Worm (Caenorhabditis elegans) whole organism, mixed stage, embryonic: ENCODE results near the gene pgp-6.

Experiments used
- M03D4.4 ChIP-seq: sonication (generic microtip); optimal IDR thresholded peaks from 2 replicates; lab custom pipeline; 2017; ENCODE audit warnings: mild to moderate bottlenecking, missing genetic modification characterization, missing compliant biosample characterization
- bed-3 ChIP-seq: fragments of 200-800 bp; sonication (Bioruptor generic); optimal IDR thresholded peaks from 3 replicates; lab custom pipeline; 2018; ENCODE audit warnings: mild to moderate bottlenecking, missing genetic modification characterization, moderate library complexity, missing compliant biosample characterization
- blmp-1 ChIP-seq: fragments of 150-350 bp; optimal IDR thresholded peaks from 2 replicates; lab custom pipeline; 2014; ENCODE audit warnings: missing biosample characterization, missing genetic modification characterization
- ceh-39 ChIP-seq: fragments of 150-350 bp; optimal IDR thresholded peaks from 2 replicates; lab custom pipeline; 2014; ENCODE audit warnings: missing biosample characterization, missing genetic modification characterization
- ceh-43 ChIP-seq: fragments of 200-800 bp; sonication (Bioruptor generic); optimal IDR thresholded peaks from 2 replicates; lab custom pipeline; 2018; ENCODE audit warnings: mild to moderate bottlenecking, missing genetic modification characterization, moderate library complexity, missing compliant biosample characterization
- ces-1 ChIP-seq: fragments of 150-350 bp; optimal IDR thresholded peaks from 2 replicates; lab custom pipeline; 2014; ENCODE audit warnings: missing biosample characterization, missing genetic modification reagents, missing genetic modification characterization
- cnd-1 ChIP-seq: fragments of 200-800 bp; sonication (Bioruptor generic); optimal IDR thresholded peaks from 2 replicates; lab custom pipeline; 2018; ENCODE audit warnings: mild to moderate bottlenecking, missing genetic modification characterization, missing compliant biosample characterization
- drap-1 ChIP-seq: fragments of 200-800 bp; sonication (Bioruptor generic); optimal IDR thresholded peaks from 3 replicates; lab custom pipeline; 2018; ENCODE audit warnings: mild to moderate bottlenecking, missing genetic modification characterization, missing compliant biosample characterization
- elt-1 ChIP-seq: sonication (generic microtip); optimal IDR thresholded peaks from 2 replicates; lab custom pipeline; 2017; ENCODE audit warnings: missing genetic modification characterization, mild to moderate bottlenecking, missing compliant biosample characterization, antibody characterized with exemption, moderate library complexity, borderline replicate concordance; ENCODE audit not compliant: insufficient read depth
- elt-3 ChIP-seq: fragments of 150-350 bp; optimal IDR thresholded peaks from 2 replicates; lab custom pipeline; 2014; ENCODE audit warnings: missing biosample characterization, missing genetic modification characterization
- flh-1 ChIP-seq: fragments of 200-800 bp; sonication (Bioruptor generic); optimal IDR thresholded peaks from 2 replicates; lab custom pipeline; 2018; ENCODE audit warnings: mild to moderate bottlenecking, missing genetic modification characterization, moderate library complexity, missing compliant biosample characterization
- ham-2 ChIP-seq: fragments of 200-800 bp; sonication (Bioruptor generic); optimal IDR thresholded peaks from 2 replicates; lab custom pipeline; 2018; ENCODE audit warnings: mild to moderate bottlenecking, missing genetic modification characterization, missing compliant biosample characterization
- hlh-1 ChIP-seq: fragments of 150-350 bp; optimal IDR thresholded peaks from 2 replicates; lab custom pipeline; 2014; ENCODE audit warnings: missing biosample characterization, missing genetic modification reagents, missing genetic modification characterization
- lin-13 ChIP-seq: fragments of 150-350 bp; optimal IDR thresholded peaks from 2 replicates; lab custom pipeline; 2014; ENCODE audit warnings: missing biosample characterization, missing genetic modification characterization
- lin-32 ChIP-seq: fragments of 200-800 bp; sonication (Bioruptor generic); optimal IDR thresholded peaks from 2 replicates; lab custom pipeline; 2018; ENCODE audit warnings: mild to moderate bottlenecking, missing genetic modification characterization, missing compliant biosample characterization
- lsy-2 ChIP-seq: fragments of 150-350 bp; optimal IDR thresholded peaks from 2 replicates; lab custom pipeline; 2014; ENCODE audit warnings: missing biosample characterization, missing genetic modification characterization
- mab-5 ChIP-seq: fragments of 150-350 bp; optimal IDR thresholded peaks from 2 replicates; lab custom pipeline; 2014; ENCODE audit warnings: missing biosample characterization, missing genetic modification characterization
- mep-1 ChIP-seq: fragments of 150-350 bp; optimal IDR thresholded peaks from 2 replicates; lab custom pipeline; 2017; ENCODE audit warnings: missing biosample characterization, missing genetic modification reagents, missing genetic modification characterization, inconsistent platforms
- mls-2 ChIP-seq: sonication (generic microtip); optimal IDR thresholded peaks from 2 replicates; lab custom pipeline; 2016; ENCODE audit warnings: mild to moderate bottlenecking, missing genetic modification characterization, moderate library complexity, missing compliant biosample characterization
- nhr-12 ChIP-seq: fragments of 150-350 bp; optimal IDR thresholded peaks from 2 replicates; lab custom pipeline; 2014; ENCODE audit warnings: missing biosample characterization, missing genetic modification characterization
- nhr-2 ChIP-seq: fragments of 150-350 bp; optimal IDR thresholded peaks from 2 replicates; lab custom pipeline; 2014; ENCODE audit warnings: missing biosample characterization, missing genetic modification characterization
- nhr-237 ChIP-seq: fragments of 150-350 bp; optimal IDR thresholded peaks from 2 replicates; lab custom pipeline; 2014; ENCODE audit warnings: missing biosample characterization, missing genetic modification characterization
- nhr-28 ChIP-seq: fragments of 150-350 bp; optimal IDR thresholded peaks from 2 replicates; lab custom pipeline; 2014; ENCODE audit warnings: missing biosample characterization, missing genetic modification characterization
- nhr-76 ChIP-seq: sonication (generic microtip); optimal IDR thresholded peaks from 2 replicates; lab custom pipeline; 2017; ENCODE audit warnings: missing biosample characterization, missing genetic modification characterization
- sem-2 ChIP-seq: fragments of 200-800 bp; sonication (Bioruptor generic); optimal IDR thresholded peaks from 2 replicates; lab custom pipeline; 2018; ENCODE audit warnings: mild to moderate bottlenecking, missing genetic modification characterization, missing compliant biosample characterization
- snpc-4 ChIP-seq: fragments of 150-350 bp; optimal IDR thresholded peaks from 2 replicates; lab custom pipeline; 2014; ENCODE audit warnings: missing biosample characterization, missing genetic modification characterization
- sptf-1 ChIP-seq: sonication (generic microtip); optimal IDR thresholded peaks from 2 replicates; lab custom pipeline; 2017; ENCODE audit warnings: mild to moderate bottlenecking, missing genetic modification characterization, moderate library complexity, missing compliant biosample characterization
- tbx-8 ChIP-seq: fragments of 200-800 bp; sonication (Bioruptor generic); optimal IDR thresholded peaks from 2 replicates; lab custom pipeline; 2018; ENCODE audit warnings: mild to moderate bottlenecking, missing genetic modification characterization, moderate library complexity, missing compliant biosample characterization
- unc-120 ChIP-seq: sonication (generic microtip); optimal IDR thresholded peaks from 2 replicates; lab custom pipeline; 2017; ENCODE audit warnings: missing genetic modification characterization, missing compliant biosample characterization; ENCODE audit not compliant: poor library complexity, severe bottlenecking
- unc-39 ChIP-seq: fragments of 150-350 bp; optimal IDR thresholded peaks from 2 replicates; lab custom pipeline; 2014; ENCODE audit warnings: missing biosample characterization, missing genetic modification characterization
- zip-8 ChIP-seq: fragments of 150-350 bp; optimal IDR thresholded peaks from 2 replicates; lab custom pipeline; 2014; ENCODE audit warnings: missing biosample characterization, missing genetic modification characterization
- ztf-11 ChIP-seq: fragments of 150-350 bp; optimal IDR thresholded peaks from 2 replicates; lab custom pipeline; 2014; ENCODE audit warnings: missing biosample characterization, missing genetic modification characterization

The pgp-6 gene

DNA sequence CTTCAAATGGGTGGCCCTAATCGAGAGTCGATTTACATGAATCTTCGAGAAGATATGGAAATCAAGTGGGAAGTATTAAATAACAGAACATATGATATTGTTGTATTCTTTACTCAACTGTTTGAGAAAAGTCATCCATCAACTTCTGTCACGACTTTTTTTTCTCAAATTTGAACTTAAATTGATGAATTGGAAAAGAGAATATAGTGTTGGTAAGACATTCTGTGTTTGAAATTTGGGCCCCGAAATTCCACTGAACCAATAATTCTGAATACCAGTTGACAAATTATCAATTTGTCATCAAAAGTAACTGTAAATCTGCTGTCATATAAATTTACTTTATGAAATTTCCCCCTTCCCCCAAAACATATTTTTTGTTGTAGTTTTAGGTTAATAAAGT lies 30.3 kb downstream of the pgp-6 start:
- no peak for TF ChIP-seq drap-1
- no peak for TF ChIP-seq lin-13 (tag; lab: Kevin White, UChicago)

DNA sequence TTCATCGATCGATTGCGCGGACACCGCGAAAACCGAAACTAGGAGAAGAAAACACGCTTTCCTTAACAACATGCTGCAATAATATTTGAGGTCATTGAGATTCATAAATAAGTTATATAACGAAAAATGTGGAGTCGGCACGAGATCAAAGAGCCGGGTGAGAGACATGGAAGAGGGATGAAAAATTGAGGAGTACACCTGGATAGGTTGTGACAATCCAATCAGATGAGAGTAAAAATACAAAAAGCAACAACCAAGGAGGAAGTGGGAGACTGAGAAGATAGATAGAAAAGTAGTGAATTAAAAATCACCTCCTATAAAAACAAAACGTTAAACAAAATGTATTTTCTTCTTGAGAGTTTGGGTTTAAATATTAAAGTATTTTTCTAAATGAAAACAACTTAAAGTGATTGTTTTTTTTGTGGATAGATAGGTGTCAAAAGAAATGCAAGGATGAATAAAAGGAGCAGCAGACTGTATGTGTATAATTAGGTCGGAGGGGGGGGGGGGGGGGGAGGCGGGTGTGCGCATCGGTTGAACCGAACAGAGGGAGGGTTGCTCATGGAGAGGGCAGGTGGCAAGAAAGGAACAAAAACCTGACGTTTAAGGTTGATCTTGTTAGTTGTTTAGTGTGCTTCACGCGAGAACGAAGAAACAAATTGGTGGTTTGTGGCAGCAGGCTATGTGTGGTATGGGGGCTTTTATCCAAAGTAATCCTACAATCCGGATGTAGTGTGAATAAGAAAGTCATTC lies 32.4 kb downstream of the pgp-6 start, which contains the start of gene C05A9.2:
Gene C05A9.2 (minus strand): TSS at position 73 of the 753 bp plus-strand sequence.
- TF ChIP-seq snpc-4 (tag; lab: Kevin White, UChicago) (no peak), M03D4.4 (tag; lab: Kevin White, UChicago) (no peak), sptf-1 (tag; lab: Kevin White, UChicago) (peak; percentile 50), bed-3 (GFP tag; lab: Kevin White, UChicago) (no peak), flh-1 (GFP tag; lab: Kevin White, UChicago) (no peak), mep-1 (tag; lab: Kevin White, UChicago) (no peak), ceh-43 (GFP tag; lab: Kevin White, UChicago) (peak; percentile 9), elt-1 (tag; lab: Kevin White, UChicago) (no peak), nhr-28 (tag; lab: Kevin White, UChicago) (no peak), lin-32 (no peak), elt-3 (no peak), nhr-12 (tag; lab: Kevin White, UChicago) (no peak), zip-8 (tag; lab: Kevin White, UChicago) (no peak), ham-2 (no peak), nhr-76 (tag; lab: Kevin White, UChicago) (no peak), blmp-1 (tag; lab: Kevin White, UChicago) (no peak), unc-120 (tag; lab: Kevin White, UChicago) (no peak), cnd-1 (tag; lab: Kevin White, UChicago) (peak; percentile 52), ceh-39 (tag; lab: Kevin White, UChicago) (no peak), mls-2 (tag; lab: Kevin White, UChicago) (peak; percentile 8), mab-5 (tag; lab: Kevin White, UChicago) (no peak), nhr-237 (no peak)

DNA sequence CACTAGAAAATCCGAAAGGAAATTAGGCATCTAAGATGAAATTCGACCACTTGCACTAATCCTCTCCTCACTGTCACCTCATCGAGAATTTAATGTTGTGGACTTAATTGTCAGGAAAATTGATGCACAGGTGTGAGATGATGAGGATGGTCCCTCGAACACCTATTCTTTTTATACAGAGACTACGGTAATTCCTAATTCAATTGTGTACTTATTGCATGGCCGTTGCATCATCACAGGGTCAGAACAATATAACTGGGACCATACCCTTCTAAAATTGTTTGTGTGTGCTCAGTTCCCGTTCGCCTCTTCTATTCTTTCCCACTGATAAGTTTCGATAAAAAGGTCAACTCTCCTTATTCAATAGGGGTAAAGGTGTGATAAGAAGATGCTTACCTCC lies 33.1 kb downstream of the pgp-6 start:
- no peak for TF ChIP-seq mep-1 (tag; lab: Kevin White, UChicago)
- peak; percentile 34 for TF ChIP-seq lsy-2 (tag; lab: Kevin White, UChicago)
- no peak for TF ChIP-seq ham-2
- no peak for TF ChIP-seq M03D4.4 (tag; lab: Kevin White, UChicago)
- TF ChIP-seq ztf-11: no peak
- TF ChIP-seq cnd-1 (tag; lab: Kevin White, UChicago): no peak
- TF ChIP-seq mab-5 (tag; lab: Kevin White, UChicago): no peak
- TF ChIP-seq zip-8 (tag; lab: Kevin White, UChicago): peak; percentile 79
- no peak for TF ChIP-seq flh-1 (GFP tag; lab: Kevin White, UChicago)
- TF ChIP-seq nhr-12 (tag; lab: Kevin White, UChicago): no peak
- TF ChIP-seq tbx-8: no peak
- TF ChIP-seq unc-39: no peak
- peak; percentile 92 for TF ChIP-seq nhr-2 (tag; lab: Kevin White, UChicago)
- no peak for TF ChIP-seq lin-32
- no peak for TF ChIP-seq elt-3
- TF ChIP-seq drap-1: no peak
- TF ChIP-seq hlh-1 (tag; lab: Kevin White, UChicago): no peak
- TF ChIP-seq, all 35 proteins: peak for 3

DNA sequence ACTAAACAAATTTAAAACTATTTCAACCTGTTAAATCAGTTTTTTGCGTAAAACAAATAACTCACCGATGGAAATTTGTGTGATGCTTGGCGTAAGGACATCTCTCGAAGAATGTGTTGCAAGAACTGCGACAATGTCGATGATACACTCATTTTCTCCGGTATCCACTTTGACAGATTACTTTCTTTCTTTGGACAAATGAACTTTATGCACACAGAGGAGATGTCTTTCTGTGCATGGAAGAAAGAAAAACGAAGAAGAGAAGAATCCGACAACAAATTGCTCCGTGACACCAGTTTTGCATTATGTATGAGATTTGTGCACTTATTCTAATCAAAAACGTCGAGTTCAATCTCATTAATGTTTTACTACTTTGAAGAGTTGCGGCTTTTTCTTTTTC lies 38.7 kb downstream of the pgp-6 start, which contains the start of gene plc-1:
Gene plc-1 (minus strand): TSS at position 101 of the 400 bp plus-strand sequence.
- TF ChIP-seq hlh-1 (tag; lab: Kevin White, UChicago) (no peak), ces-1 (GFP tag; lab: Kevin White, UChicago) (peak; percentile 1)

DNA sequence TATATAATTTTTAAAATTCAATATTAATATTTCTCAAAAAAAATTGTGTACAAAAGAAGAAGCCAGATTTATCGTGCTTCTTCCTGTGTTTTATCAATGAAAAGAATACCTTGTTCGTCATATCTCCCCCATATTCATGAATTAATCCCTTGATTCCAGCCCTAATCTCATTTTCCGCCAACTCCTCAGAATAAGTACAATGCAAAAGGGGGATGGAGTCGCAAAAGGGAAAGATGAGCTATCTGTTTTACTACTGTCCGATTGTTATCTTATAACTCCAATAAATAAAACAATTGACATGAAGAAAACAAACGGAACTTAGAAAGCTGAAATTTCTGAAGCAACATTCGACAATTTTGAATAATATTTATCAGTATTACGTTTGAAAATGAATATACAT lies 39.6 kb downstream of the pgp-6 start:
- TF ChIP-seq drap-1 (no peak), sem-2 (GFP tag; lab: Kevin White, UChicago) (no peak), nhr-12 (tag; lab: Kevin White, UChicago) (no peak), lsy-2 (tag; lab: Kevin White, UChicago) (no peak), ztf-11 (no peak), mep-1 (tag; lab: Kevin White, UChicago) (no peak), bed-3 (GFP tag; lab: Kevin White, UChicago) (no peak), mab-5 (tag; lab: Kevin White, UChicago) (no peak), nhr-237 (no peak), hlh-1 (tag; lab: Kevin White, UChicago) (no peak)
